Worm (Caenorhabditis elegans): ENCODE data around the gene tut-1.

Gene tut-1

DNA sequence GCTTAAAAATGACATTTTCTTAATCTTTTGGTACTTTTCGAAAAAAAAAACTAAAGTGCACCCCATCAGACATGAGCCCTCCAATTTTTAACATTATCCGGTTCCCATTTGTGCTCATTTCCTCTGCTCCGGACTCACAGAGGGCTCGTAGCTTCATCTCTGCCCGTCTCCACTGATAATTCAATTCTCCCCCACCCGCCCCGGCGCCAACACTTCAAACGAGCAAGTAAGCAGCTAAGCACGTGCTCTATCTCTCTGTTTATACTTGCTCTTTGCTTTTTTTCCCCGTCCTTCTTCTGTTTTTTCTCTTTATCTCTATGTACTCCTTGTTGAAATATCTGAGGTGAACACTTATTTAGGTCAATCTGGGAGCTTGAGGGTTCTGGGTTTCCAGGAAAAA, 42.3 kb downstream of the tut-1 start, which contains the start of gene T05C7.9:
TSS of gene T05C7.9 (plus strand) at position 72 of the 400 bp plus-strand sequence.
- TF ChIP-seq him-1 (tag; optimal IDR thresholded peaks at IDR 0.05) (no peak), dao-5 (tag; optimal IDR thresholded peaks at IDR 0.05) (no peak), W03F9.2 (tag; optimal IDR thresholded peaks at IDR 0.05) (no peak)

ce11 chrIV:78206-78605, 43.3 kb downstream of the tut-1 start:
- TF ChIP-seq dao-5 (tag; optimal IDR thresholded peaks at IDR 0.05) = no peak

- no peak for TF ChIP-seq dao-5 (tag; optimal IDR thresholded peaks at IDR 0.05)
- TF ChIP-seq him-1 (tag; optimal IDR thresholded peaks at IDR 0.05) = no peak
- no peak for TF ChIP-seq W03F9.2 (tag; optimal IDR thresholded peaks at IDR 0.05)
Measured at ce11 chrIV:77421-77820, 44.1 kb downstream of the tut-1 start.

DNA sequence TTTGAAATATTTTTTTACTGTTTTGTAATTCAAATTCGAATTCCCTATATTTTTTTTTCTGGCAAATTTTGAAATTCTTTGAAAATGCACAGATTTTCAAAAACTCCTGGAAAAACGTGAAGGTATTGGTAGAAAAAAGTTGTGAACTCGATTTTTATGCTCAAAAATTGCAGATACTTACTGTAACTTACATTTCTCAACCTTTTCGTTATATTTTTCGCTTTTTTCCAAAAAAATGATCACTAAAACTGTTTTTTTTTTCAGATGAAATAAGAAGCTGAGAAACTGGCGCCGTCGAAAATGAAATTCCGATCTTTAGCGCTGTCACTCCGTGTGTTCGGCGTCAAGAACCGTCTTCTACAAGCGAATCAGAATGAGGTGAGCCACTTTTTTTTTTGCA, 45.4 kb downstream of the tut-1 start, which contains the start of gene T05C7.8:
TSS of gene T05C7.8 (plus strand) at position 301 of the 400 bp plus-strand sequence.
- TF ChIP-seq W03F9.2 (tag; optimal IDR thresholded peaks at IDR 0.05) = no peak
- TF ChIP-seq dao-5 (tag; optimal IDR thresholded peaks at IDR 0.05) = no peak
- no peak for TF ChIP-seq him-1 (tag; optimal IDR thresholded peaks at IDR 0.05)

- TF ChIP-seq him-1 (tag; optimal IDR thresholded peaks at IDR 0.05) (no peak), W03F9.2 (tag; optimal IDR thresholded peaks at IDR 0.05) (no peak), dao-5 (tag; optimal IDR thresholded peaks at IDR 0.05) (no peak)
Measured at ce11 chrIV:73175-73574, 48.3 kb downstream of the tut-1 start.

DNA sequence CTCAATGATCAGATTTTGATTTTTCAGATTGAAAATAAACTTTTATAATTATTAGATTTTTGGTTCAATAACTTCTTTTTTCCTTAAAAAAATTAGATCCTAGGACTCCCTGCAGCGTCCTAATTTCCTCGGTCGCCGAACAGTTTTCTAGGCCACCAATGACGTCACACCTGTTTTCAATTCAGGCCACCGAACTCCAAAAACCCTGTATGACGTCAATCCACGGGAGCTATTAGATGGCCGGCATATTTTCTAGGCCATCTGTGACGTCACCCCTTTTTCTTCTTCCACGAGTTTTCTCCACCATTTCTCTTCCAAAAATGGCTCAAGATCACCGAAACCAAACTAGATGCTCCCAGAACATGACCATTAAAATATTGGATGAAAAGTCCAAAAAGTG, 50.2 kb downstream of the tut-1 start:
- TF ChIP-seq dao-5 (tag; optimal IDR thresholded peaks at IDR 0.05) = no peak
- no peak for TF ChIP-seq W03F9.2 (tag; optimal IDR thresholded peaks at IDR 0.05)
- TF ChIP-seq him-1 (tag; optimal IDR thresholded peaks at IDR 0.05) = no peak
